Fruit fly (Drosophila melanogaster): ENCODE data around the gene Roc1a.

Gene Roc1a

dm6 chrX:629239-629821 is 17.8 kb upstream of the Roc1a start, which contains the start of the genes RpL36 and Mybbp1A (continued):
- TF ChIP-seq Hmx (GFP tag; optimal IDR thresholded peaks at IDR 0.05) (no peak), Hr3 (GFP tag; optimal IDR thresholded peaks at IDR 0.05) (peak; percentile 56), repo (GFP tag; optimal IDR thresholded peaks at IDR 0.05) (peak; percentile 66), CG13775 (GFP tag; optimal IDR thresholded peaks at IDR 0.05) (peak; percentile 82), CG1529 (GFP tag; optimal IDR thresholded peaks at IDR 0.05) (peak; percentile 23), eve (GFP tag; optimal IDR thresholded peaks at IDR 0.05) (no peak), Dip3 (GFP tag; optimal IDR thresholded peaks at IDR 0.05) (peak; percentile 59), Gug (GFP tag; IDR thresholded peaks at IDR 0.05) (peak; percentile 52; the same call in 1 of the 4 replicates), CG16815 (GFP tag; optimal IDR thresholded peaks at IDR 0.05) (peak; percentile 19), HLH54F (GFP tag; optimal IDR thresholded peaks at IDR 0.05) (peak; percentile 80), CG9215 (GFP tag; IDR thresholded peaks at IDR 0.05) (peak; percentile 29; the same call in 1 of the 2 replicates), CG9817 (tag; optimal IDR thresholded peaks at IDR 0.05) (peak; percentile 72), Drgx (GFP tag; IDR thresholded peaks at IDR 0.05) (peak; percentile 33; the same call in 1 of the 2 replicates), cwo (GFP tag; optimal IDR thresholded peaks at IDR 0.05) (peak; percentile 71), salm (tag; optimal IDR thresholded peaks at IDR 0.05) (no peak), chn (GFP tag; optimal IDR thresholded peaks at IDR 0.05) (peak; percentile 72), CG15696 (tag; optimal IDR thresholded peaks at IDR 0.05) (no peak), TFAM (GFP tag; optimal IDR thresholded peaks at IDR 0.05) (peak; percentile 43), sqz (GFP tag; optimal IDR thresholded peaks at IDR 0.05) (peak; percentile 71), usp (GFP tag; optimal IDR thresholded peaks at IDR 0.05) (no peak), hbn (GFP tag; IDR thresholded peaks at IDR 0.05; ENCODE audit: partially characterized antibody) (peak; percentile 61), CG9437 (GFP tag; optimal IDR thresholded peaks at IDR 0.05) (peak; percentile 46), CG13287 (GFP tag; IDR thresholded peaks at IDR 0.05; ENCODE audit: partially characterized antibody) (peak; percentile 85), maf-S (GFP tag; optimal IDR thresholded peaks at IDR 0.05) (peak; percentile 82), NfI (GFP tag; optimal IDR thresholded peaks at IDR 0.05) (peak; percentile 86), CG32772 (GFP tag; IDR thresholded peaks at IDR 0.05) (peak; percentile 70), chif (GFP tag; optimal IDR thresholded peaks at IDR 0.05) (peak; percentile 56 to 68), CG18011 (GFP tag; optimal IDR thresholded peaks at IDR 0.05) (peak; percentile 47), CG10209 (GFP tag; optimal IDR thresholded peaks at IDR 0.05) (peak; percentile 82), CG12155 (GFP tag; optimal IDR thresholded peaks at IDR 0.05) (peak; percentile 52), CG11085 (GFP tag; IDR thresholded peaks at IDR 0.05) (peak; percentile 71), ems (GFP tag; optimal IDR thresholded peaks at IDR 0.05) (peak; percentile 72), CG4328 (GFP tag; optimal IDR thresholded peaks at IDR 0.05) (peak; percentile 83), Myb (GFP tag; optimal IDR thresholded peaks at IDR 0.05) (peak; percentile 83), CG4617 (GFP tag; optimal IDR thresholded peaks at IDR 0.05; ENCODE audit: borderline replicate concordance) (peak; percentile 69), GATAe (GFP tag; conservative IDR thresholded peaks at IDR 0.05) (no peak), CG32767 (GFP tag; IDR thresholded peaks at IDR 0.05) (0 out of 2 replicates have a peak, but pooled peaks have one; percentile 41), CG14441 (GFP tag; IDR thresholded peaks at IDR 0.05) (peak; percentile 58; the same call in 1 of the 2 replicates), CG12769 (tag; optimal IDR thresholded peaks at IDR 0.05) (no peak), Camta (GFP tag; optimal IDR thresholded peaks at IDR 0.05) (peak; percentile 68), lilli (GFP tag; optimal IDR thresholded peaks at IDR 0.05) (peak; percentile 62), CG10462 (GFP tag; optimal IDR thresholded peaks at IDR 0.05) (no peak), pho (GFP tag; optimal IDR thresholded peaks at IDR 0.05) (peak; percentile 86), disco-r (GFP tag; optimal IDR thresholded peaks at IDR 0.05) (peak; percentile 64), luna (GFP tag; optimal IDR thresholded peaks at IDR 0.05) (peak; percentile 58), cad (GFP tag; optimal IDR thresholded peaks at IDR 0.05) (no peak), chm (GFP tag; IDR thresholded peaks at IDR 0.05) (peak; percentile 61; the same call in 1 of the 2 replicates), pnt (GFP tag; optimal IDR thresholded peaks at IDR 0.05) (peak; percentile 25), abd-A (tag; optimal IDR thresholded peaks at IDR 0.05) (no peak), zfh1 (GFP tag; IDR thresholded peaks at IDR 0.05) (peak; percentile 79)
